Fruit fly (Drosophila melanogaster): ENCODE measurements around the gene CG11122.

Gene CG11122

dm6 chrX:11153826-11154510 lies 29.4 kb upstream of the CG11122 start, which contains the start of the genes rtv and Dlic (continued):
- no peak for TF ChIP-seq oc (tag; optimal IDR thresholded peaks at IDR 0.05)
- TF ChIP-seq zen2 (GFP tag; IDR thresholded peaks at IDR 0.05; ENCODE audit: partially characterized antibody), result peak; percentile 22; the same call in 1 of the 3 replicates
- no peak for TF ChIP-seq CG1602 (GFP tag; optimal IDR thresholded peaks at IDR 0.05)
- no peak for TF ChIP-seq CG16815 (GFP tag; optimal IDR thresholded peaks at IDR 0.05)
- peak; percentile 48; the same call in 2 of the 3 replicates for TF ChIP-seq CG17361 (GFP tag; IDR thresholded peaks at IDR 0.05)
- no peak for TF ChIP-seq Spps (tag; optimal IDR thresholded peaks at IDR 0.05)
- peak; percentile 29 for TF ChIP-seq az2 (GFP tag; optimal IDR thresholded peaks at IDR 0.05)
- no peak for TF ChIP-seq Kr (GFP tag; optimal IDR thresholded peaks at IDR 0.05)
- no peak for TF ChIP-seq Nf-YC (tag; optimal IDR thresholded peaks at IDR 0.05)
- TF ChIP-seq phol (tag; optimal IDR thresholded peaks at IDR 0.05), result peak; percentile 28
- peak in 1 of 2 experiments; percentile 10 for TF ChIP-seq chif (GFP tag; optimal IDR thresholded peaks at IDR 0.05)
- TF ChIP-seq CG6765 (GFP tag; optimal IDR thresholded peaks at IDR 0.05), result no peak
- TF ChIP-seq mld (GFP tag; IDR thresholded peaks at IDR 0.05; ENCODE audit: partially characterized antibody), result no peak
- no peak for TF ChIP-seq rib (GFP tag; IDR thresholded peaks at IDR 0.05)
- TF ChIP-seq D19A (tag; optimal IDR thresholded peaks at IDR 0.05), result no peak
- TF ChIP-seq CG42726 (GFP tag; IDR thresholded peaks at IDR 0.05; ENCODE audit: partially characterized antibody), result 0 out of 2 replicates have a peak, but pooled peaks have one; percentile 37
- no peak for TF ChIP-seq CG17186 (GFP tag; optimal IDR thresholded peaks at IDR 0.05)
- TF ChIP-seq CG3838 (GFP tag; optimal IDR thresholded peaks at IDR 0.05), result no peak
- peak; percentile 45 for TF ChIP-seq CG17829 (tag; optimal IDR thresholded peaks at IDR 0.05)
- TF ChIP-seq CG12104 (GFP tag; optimal IDR thresholded peaks at IDR 0.05), result peak; percentile 2
- TF ChIP-seq NFAT (GFP tag; IDR thresholded peaks at IDR 0.05), result peak; percentile 43; the same call in 1 of the 2 replicates
- TF ChIP-seq dm (GFP tag; optimal IDR thresholded peaks at IDR 0.05), result no peak
- TF ChIP-seq cg (GFP tag; optimal IDR thresholded peaks at IDR 0.05), result no peak
- TF ChIP-seq CG13424 (tag; optimal IDR thresholded peaks at IDR 0.05), result peak; percentile 1
- no peak for TF ChIP-seq al (GFP tag; IDR thresholded peaks at IDR 0.05)
- no peak for TF ChIP-seq bab2 (GFP tag; optimal IDR thresholded peaks at IDR 0.05)
- no peak for TF ChIP-seq CG9437 (GFP tag; optimal IDR thresholded peaks at IDR 0.05)
- TF ChIP-seq NC2β (GFP tag; optimal IDR thresholded peaks at IDR 0.05), result peak; percentile 11
- TF ChIP-seq Mrtf (GFP tag; IDR thresholded peaks at IDR 0.05), result 0 out of 3 replicates have a peak, but pooled peaks have one; percentile 23
- peak; percentile 1 for TF ChIP-seq CG1647 (GFP tag; optimal IDR thresholded peaks at IDR 0.05)
- no peak for TF ChIP-seq bowl (GFP tag; IDR thresholded peaks at IDR 0.05)
- TF ChIP-seq CG4424 (GFP tag; optimal IDR thresholded peaks at IDR 0.05), result no peak
- TF ChIP-seq CG10366 (GFP tag; IDR thresholded peaks at IDR 0.05), result no peak
- no peak for TF ChIP-seq Oaz (GFP tag; IDR thresholded peaks at IDR 0.05)
- TF ChIP-seq CG31365 (tag; optimal IDR thresholded peaks at IDR 0.05), result no peak
- no peak for TF ChIP-seq CG16779 (GFP tag; IDR thresholded peaks at IDR 0.05)
- no peak for TF ChIP-seq CG32772 (GFP tag; IDR thresholded peaks at IDR 0.05)
- peak; percentile 30 for TF ChIP-seq CG8924 (tag; optimal IDR thresholded peaks at IDR 0.05)
- TF ChIP-seq HLH4C (GFP tag; IDR thresholded peaks at IDR 0.05; ENCODE audit: partially characterized antibody), result peak; percentile 62
- no peak for TF ChIP-seq kay (GFP tag; optimal IDR thresholded peaks at IDR 0.05)
- TF ChIP-seq CG12769 (tag; optimal IDR thresholded peaks at IDR 0.05), result no peak
- no peak for TF ChIP-seq slou (GFP tag; optimal IDR thresholded peaks at IDR 0.05)
- TF ChIP-seq Adf1 (GFP tag; IDR thresholded peaks at IDR 0.05), result no peak
- TF ChIP-seq CG8089 (GFP tag; optimal IDR thresholded peaks at IDR 0.05), result no peak
- TF ChIP-seq seq (GFP tag; IDR thresholded peaks at IDR 0.05), result no peak
- TF ChIP-seq grau (tag; optimal IDR thresholded peaks at IDR 0.05), result peak; percentile 21
- TF ChIP-seq CG13775 (GFP tag; optimal IDR thresholded peaks at IDR 0.05), result no peak
- TF ChIP-seq Ada2b (GFP tag; IDR thresholded peaks at IDR 0.05), result no peak
- TF ChIP-seq CG3995 (GFP tag; optimal IDR thresholded peaks at IDR 0.05), result peak; percentile 96
- TF ChIP-seq CG2712 (tag; optimal IDR thresholded peaks at IDR 0.05), result peak; percentile 65

All from whole organism, embryonic.